Fruit fly (Drosophila melanogaster) whole organism, wandering third instar larva: Measurements from ENCODE around the gene CG33281.

Source experiments
- Abd-B ChIP-seq: fragments of >200 bp; optimal IDR thresholded peaks from 2 replicates; lab custom pipeline; 2017; ENCODE audit warnings: missing biosample characterization, missing genetic modification characterization
- CG32264 ChIP-seq: fragments of 200-800 bp; sonication (Bioruptor generic); optimal IDR thresholded peaks from 2 replicates; lab custom pipeline; 2016; ENCODE audit warnings: missing biosample characterization, missing genetic modification characterization
- CG9705 ChIP-seq: fragments of 200-800 bp; sonication (Bioruptor generic); optimal IDR thresholded peaks from 2 replicates; lab custom pipeline; 2018; ENCODE audit warnings: missing biosample characterization, mild to moderate bottlenecking, missing genetic modification characterization
- CrebA ChIP-seq: fragments of 200-800 bp; sonication (Bioruptor generic); optimal IDR thresholded peaks from 2 replicates; lab custom pipeline; 2016; ENCODE audit warnings: missing biosample characterization, mild to moderate bottlenecking, missing genetic modification characterization, borderline replicate concordance
- Dfd ChIP-seq: fragments of >200 bp; optimal IDR thresholded peaks from 2 replicates; lab custom pipeline; 2017; ENCODE audit warnings: missing biosample characterization, missing genetic modification characterization
- Dif ChIP-seq: fragments of 200-275, 200-300 bp; sonication (Bioruptor generic); optimal IDR thresholded peaks from 2 replicates; lab custom pipeline; 2018; ENCODE audit warnings: missing biosample characterization, missing genetic modification characterization; ENCODE audit not compliant: partially characterized antibody
- GATAd ChIP-seq: sonication (Bioruptor generic); optimal IDR thresholded peaks from 2 replicates; lab custom pipeline; 2016; ENCODE audit warnings: missing biosample characterization, missing genetic modification characterization
- HLH106 ChIP-seq: fragments of 200-800 bp; optimal IDR thresholded peaks from 3 replicates; lab custom pipeline; 2019; ENCODE audit warnings: missing biosample characterization, mild to moderate bottlenecking, missing genetic modification characterization, moderate library complexity
- Hnf4 ChIP-seq: fragments of 200-800 bp; sonication (Bioruptor generic); optimal IDR thresholded peaks from 2 replicates; lab custom pipeline; 2016; ENCODE audit warnings: missing biosample characterization, mild to moderate bottlenecking, missing genetic modification characterization
- Hr78 ChIP-seq: fragments of >200 bp; optimal IDR thresholded peaks from 2 replicates; lab custom pipeline; 2017; ENCODE audit warnings: missing biosample characterization, missing genetic modification characterization
- Hr83 ChIP-seq: fragments of 200-300 bp; sonication (Bioruptor generic); optimal IDR thresholded peaks from 2 replicates; lab custom pipeline; 2016; ENCODE audit warnings: missing biosample characterization, mild to moderate bottlenecking, missing genetic modification characterization, moderate library complexity; ENCODE audit not compliant: poor library complexity, severe bottlenecking
- Jra ChIP-seq: sonication (Bioruptor generic); optimal IDR thresholded peaks from 2 replicates; lab custom pipeline; 2016; ENCODE audit warnings: missing biosample characterization, missing genetic modification characterization
- Mio ChIP-seq: sonication (Bioruptor generic); optimal IDR thresholded peaks from 2 replicates; lab custom pipeline; 2016; ENCODE audit warnings: missing biosample characterization, missing genetic modification characterization
- Myc ChIP-seq: fragments of >200 bp; optimal IDR thresholded peaks from 2 replicates; lab custom pipeline; 2017
- N ChIP-seq: fragments of >200 bp; optimal IDR thresholded peaks from 2 replicates; lab custom pipeline; 2018; ENCODE audit warnings: missing biosample characterization, missing external identifiers, missing genetic modification characterization
- OdsH ChIP-seq: fragments of 200-800 bp; sonication (Bioruptor generic); optimal IDR thresholded peaks from 2 replicates; lab custom pipeline; 2016; ENCODE audit warnings: missing biosample characterization, mild to moderate bottlenecking, missing genetic modification characterization
- Rel ChIP-seq, 2 experiments: fragments of 200-800 bp; sonication (Bioruptor generic) in 1 of 2; optimal IDR thresholded peaks; 2 replicates in 1 of 2; 3 replicates in 1 of 2; lab custom pipeline; 2016 to 2019; ENCODE audit warnings: mild to moderate bottlenecking in 2 of 2, missing biosample characterization in 2 of 2, missing genetic modification characterization in 2 of 2, moderate library complexity in 1 of 2
- Sp1 ChIP-seq: fragments of 200-800 bp; sonication (Bioruptor generic); optimal IDR thresholded peaks from 3 replicates; lab custom pipeline; 2019; ENCODE audit warnings: missing biosample characterization, mild to moderate bottlenecking, missing genetic modification characterization, moderate library complexity
- Vsx2 ChIP-seq: fragments of 200-300, 225-300 bp; sonication (Bioruptor generic); optimal IDR thresholded peaks from 2 replicates; lab custom pipeline; 2018; ENCODE audit warnings: missing biosample characterization, missing genetic modification characterization; ENCODE audit not compliant: partially characterized antibody
- br ChIP-seq: fragments of 200-800 bp; sonication (Bioruptor generic); optimal IDR thresholded peaks from 2 replicates; lab custom pipeline; 2016; ENCODE audit warnings: missing biosample characterization, missing genetic modification characterization
- brk ChIP-seq: fragments of 200-800 bp; sonication (Bioruptor generic); optimal IDR thresholded peaks from 2 replicates; lab custom pipeline; 2016; ENCODE audit warnings: missing biosample characterization, mild to moderate bottlenecking, missing genetic modification characterization
- dl ChIP-seq, 2 experiments: fragments of 175-275, 200-275 bp in 1 of 2; fragments of 200-275 bp in 1 of 2; sonication (Bioruptor generic); optimal IDR thresholded peaks; lab custom pipeline; 2018; ENCODE audit warnings: mild to moderate bottlenecking in 2 of 2, missing biosample characterization in 2 of 2, missing genetic modification characterization in 2 of 2, moderate library complexity in 2 of 2; ENCODE audit not compliant: partially characterized antibody in 2 of 2, insufficient read depth in 1 of 2
- dmrt93B ChIP-seq: fragments of 200-800 bp; sonication (Bioruptor generic); optimal IDR thresholded peaks from 2 replicates; lab custom pipeline; 2018; ENCODE audit warnings: missing biosample characterization, mild to moderate bottlenecking, missing genetic modification characterization
- dsf ChIP-seq: sonication (Bioruptor generic); optimal IDR thresholded peaks from 2 replicates; lab custom pipeline; 2016; ENCODE audit warnings: missing biosample characterization, missing genetic modification characterization, borderline replicate concordance
- ey ChIP-seq: fragments of 200-800 bp; sonication (Bioruptor generic); optimal IDR thresholded peaks from 2 replicates; lab custom pipeline; 2016; ENCODE audit warnings: missing biosample characterization, missing genetic modification characterization
- foxo ChIP-seq, 2 experiments: fragments of 200-800 bp; sonication (Bioruptor generic); optimal IDR thresholded peaks; 2 replicates in 1 of 2; 3 replicates in 1 of 2; lab custom pipeline; 2016 to 2017; ENCODE audit warnings: missing biosample characterization in 2 of 2, missing genetic modification characterization in 2 of 2
- fru ChIP-seq: fragments of 200-800 bp; sonication (Bioruptor generic); optimal IDR thresholded peaks from 3 replicates; lab custom pipeline; 2016; ENCODE audit warnings: missing biosample characterization, mild to moderate bottlenecking, missing genetic modification characterization
- h ChIP-seq: fragments of 200-800 bp; sonication (Bioruptor generic); optimal IDR thresholded peaks from 3 replicates; lab custom pipeline; 2016; ENCODE audit warnings: missing biosample characterization, mild to moderate bottlenecking, missing genetic modification characterization
- jim ChIP-seq: fragments of 175-275, 200-325 bp; sonication (Bioruptor generic); optimal IDR thresholded peaks from 2 replicates; lab custom pipeline; 2016; ENCODE audit warnings: missing biosample characterization, mild to moderate bottlenecking, missing genetic modification characterization
- lola ChIP-seq: fragments of >200 bp; optimal IDR thresholded peaks from 2 replicates; lab custom pipeline; 2017; ENCODE audit warnings: missing biosample characterization, missing genetic modification characterization
- pan ChIP-seq: fragments of >200 bp; optimal IDR thresholded peaks from 2 replicates; lab custom pipeline; 2017
- psq ChIP-seq: fragments of 200-800 bp; sonication (Bioruptor generic); optimal IDR thresholded peaks from 3 replicates; lab custom pipeline; 2017; ENCODE audit warnings: missing biosample characterization, mild to moderate bottlenecking, missing genetic modification characterization, moderate library complexity
- rgr ChIP-seq: fragments of 200-800 bp; sonication (Bioruptor generic); optimal IDR thresholded peaks from 3 replicates; lab custom pipeline; 2016; ENCODE audit warnings: missing biosample characterization, mild to moderate bottlenecking, missing genetic modification characterization
- sage ChIP-seq: fragments of 200-800 bp; sonication (Bioruptor generic); optimal IDR thresholded peaks from 2 replicates; lab custom pipeline; 2016; ENCODE audit warnings: missing biosample characterization, mild to moderate bottlenecking, missing genetic modification characterization
- sv ChIP-seq: fragments of 200-800 bp; sonication (Bioruptor generic); optimal IDR thresholded peaks from 3 replicates; lab custom pipeline; 2016; ENCODE audit warnings: missing biosample characterization, missing genetic modification characterization
- tai ChIP-seq: sonication (Bioruptor generic); optimal IDR thresholded peaks from 2 replicates; lab custom pipeline; 2016; ENCODE audit warnings: missing biosample characterization, missing genetic modification characterization
- usp ChIP-seq: fragments of >200 bp; optimal IDR thresholded peaks from 2 replicates; lab custom pipeline; 2017; ENCODE audit warnings: missing biosample characterization, missing genetic modification characterization
- woc ChIP-seq: sonication (Bioruptor generic); optimal IDR thresholded peaks from 2 replicates; lab custom pipeline; 2016; ENCODE audit warnings: missing biosample characterization, mild to moderate bottlenecking, missing genetic modification characterization

Gene CG33281

dm6 chr2L:3302958-3303842 is 20.8 kb upstream of the CG33281 start, which contains the start of gene CG9663:
Gene CG9663 (minus strand): TSS chr2L:3303130.
- TF ChIP-seq Hr83 (GFP tag; lab: Kevin White, UChicago): peak; percentile 13
- peak; percentile 42 to 58 for TF ChIP-seq dl (GFP tag; optimal IDR thresholded peaks at IDR 0.05; lab: Kevin White, UChicago; ENCODE audit: insufficient read depth in 1 of 2, partially characterized antibody in 2 of 2)
- TF ChIP-seq GATAd (GFP tag; lab: Kevin White, UChicago): no peak
- no peak for TF ChIP-seq dsf (GFP tag; lab: Kevin White, UChicago)
- TF ChIP-seq CrebA (GFP tag; lab: Kevin White, UChicago): peak; percentile 46
- TF ChIP-seq rgr (GFP tag; lab: Kevin White, UChicago): peak; percentile 80
- no peak for TF ChIP-seq CG9705
- no peak for TF ChIP-seq CG32264 (GFP tag; lab: Kevin White, UChicago)
- TF ChIP-seq Dif (GFP tag; lab: Kevin White, UChicago): peak; percentile 55
- TF ChIP-seq lola (GFP tag; lab: Kevin White, UChicago): no peak
- peak; percentile 37 for TF ChIP-seq Jra (GFP tag; lab: Kevin White, UChicago)
- TF ChIP-seq sage: peak; percentile 13
- TF ChIP-seq dmrt93B (GFP tag; lab: Kevin White, UChicago): no peak
- TF ChIP-seq fru (GFP tag; lab: Kevin White, UChicago): peak; percentile 43
- TF ChIP-seq sv (GFP tag; lab: Kevin White, UChicago): peak; percentile 0
- TF ChIP-seq Myc (lab: Kevin White, UChicago): no peak
- peak; percentile 80 for TF ChIP-seq h (GFP tag; lab: Kevin White, UChicago)
- no peak for TF ChIP-seq Dfd (GFP tag; lab: Kevin White, UChicago)
- TF ChIP-seq Rel (GFP tag; optimal IDR thresholded peaks at IDR 0.05; lab: Kevin White, UChicago): no peak
- peak; percentile 81 for TF ChIP-seq Rel (tag; optimal IDR thresholded peaks at IDR 0.05; lab: Kevin White, UChicago)
- TF ChIP-seq N (GFP tag; lab: Kevin White, UChicago): no peak
- peak in 1 of 2 experiments; percentile 66 for TF ChIP-seq foxo (GFP tag; optimal IDR thresholded peaks at IDR 0.05; lab: Kevin White, UChicago)
- peak; percentile 61 for TF ChIP-seq Hnf4
- TF ChIP-seq pan (lab: Kevin White, UChicago): no peak
- peak; percentile 34 for TF ChIP-seq woc (GFP tag; lab: Kevin White, UChicago)
- TF ChIP-seq tai (GFP tag; lab: Kevin White, UChicago): no peak
- TF ChIP-seq Mio (GFP tag; lab: Kevin White, UChicago): no peak
- no peak for TF ChIP-seq Abd-B
- no peak for TF ChIP-seq psq
- no peak for TF ChIP-seq Hr78
- TF ChIP-seq Vsx2 (GFP tag; lab: Kevin White, UChicago): peak; percentile 47
- peak; percentile 66 for TF ChIP-seq br (GFP tag; lab: Kevin White, UChicago)
- TF ChIP-seq OdsH (GFP tag; lab: Kevin White, UChicago): peak; percentile 52
- peak; percentile 43 for TF ChIP-seq ey (GFP tag; lab: Kevin White, UChicago)
- peak; percentile 57 for TF ChIP-seq Sp1 (GFP tag; lab: Kevin White, UChicago)
- TF ChIP-seq brk: no peak
- no peak for TF ChIP-seq jim (GFP tag; lab: Kevin White, UChicago)
- no peak for TF ChIP-seq usp (GFP tag; lab: Kevin White, UChicago)
- TF ChIP-seq HLH106 (tag; lab: Kevin White, UChicago): peak; percentile 38

- TF ChIP-seq Hr78 (no peak), fru (GFP tag; lab: Kevin White, UChicago) (peak; percentile 84), N (GFP tag; lab: Kevin White, UChicago) (no peak), CG9705 (no peak), GATAd (GFP tag; lab: Kevin White, UChicago) (no peak), sage (no peak), ey (GFP tag; lab: Kevin White, UChicago) (no peak)
Observed at dm6 chr2L:3303893-3304292, 20.1 kb upstream of the CG33281 start, which contains the start of gene CG3277. Gene CG3277 (plus strand): TSS chr2L:3304100.
